Worm (Caenorhabditis elegans): ENCODE data around the gene kat-1.

The kat-1 gene

ce11 chrII:7093339-7093821, 19.8 kb downstream of the kat-1 start, which contains the start of gene T02G5.3:
TSS of gene T02G5.3 (plus strand) at chrII:7093389.
- TF ChIP-seq skn-1 (tag; optimal IDR thresholded peaks at IDR 0.05) (no peak), pqm-1 (tag; optimal IDR thresholded peaks at IDR 0.05) (no peak), lin-39 (tag; optimal IDR thresholded peaks at IDR 0.05) (no peak), hmg-11 (tag; optimal IDR thresholded peaks at IDR 0.05) (no peak), nhr-12 (tag; optimal IDR thresholded peaks at IDR 0.05) (no peak), unc-62 (GFP tag; optimal IDR thresholded peaks at IDR 0.05) (no peak), fkh-10 (GFP tag; optimal IDR thresholded peaks at IDR 0.05) (no peak), jun-1 (tag; optimal IDR thresholded peaks at IDR 0.05) (no peak), ceh-82 (tag; optimal IDR thresholded peaks at IDR 0.05) (no peak), ztf-11 (tag; optimal IDR thresholded peaks at IDR 0.05) (no peak), nhr-237 (tag; optimal IDR thresholded peaks at IDR 0.05) (no peak), elt-2 (tag; optimal IDR thresholded peaks at IDR 0.05) (no peak), eor-1 (tag; optimal IDR thresholded peaks at IDR 0.05) (no peak), fos-1 (tag; optimal IDR thresholded peaks at IDR 0.05) (no peak), nhr-23 (tag; optimal IDR thresholded peaks at IDR 0.05) (no peak), nhr-28 (tag; optimal IDR thresholded peaks at IDR 0.05) (no peak), elt-1 (tag; optimal IDR thresholded peaks at IDR 0.05) (no peak), ama-1 (optimal IDR thresholded peaks at IDR 0.05) (no peak)

DNA sequence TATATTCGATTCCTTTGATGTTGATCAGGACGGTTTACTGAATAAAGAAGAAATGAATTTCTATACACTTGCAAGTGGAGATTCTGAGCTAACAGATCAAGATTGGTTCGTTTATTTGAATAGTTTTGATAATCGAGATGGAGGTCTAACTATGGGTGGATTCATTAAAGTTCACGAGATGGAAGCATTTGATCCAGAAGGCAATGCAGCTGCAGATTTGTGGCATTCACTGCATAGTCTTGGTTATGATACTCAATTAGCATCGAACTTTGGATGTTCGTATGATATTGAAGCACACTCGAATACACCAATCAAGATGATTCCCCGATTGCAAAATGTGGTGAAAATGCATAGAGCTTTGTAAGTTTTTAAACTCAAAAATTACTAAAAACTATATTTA, 22.4 kb downstream of the kat-1 start:
- TF ChIP-seq unc-39 (tag; optimal IDR thresholded peaks at IDR 0.05): no peak
- TF ChIP-seq pha-4 (tag; optimal IDR thresholded peaks at IDR 0.05): no peak
- no peak for TF ChIP-seq skn-1 (tag; optimal IDR thresholded peaks at IDR 0.05)
- no peak for TF ChIP-seq unc-62 (GFP tag; optimal IDR thresholded peaks at IDR 0.05)
- TF ChIP-seq ztf-4 (tag; optimal IDR thresholded peaks at IDR 0.05): no peak
- TF ChIP-seq nhr-43 (tag; optimal IDR thresholded peaks at IDR 0.05; ENCODE audit: poor library complexity, severe bottlenecking): no peak
- TF ChIP-seq nhr-67 (tag; optimal IDR thresholded peaks at IDR 0.05): no peak

DNA sequence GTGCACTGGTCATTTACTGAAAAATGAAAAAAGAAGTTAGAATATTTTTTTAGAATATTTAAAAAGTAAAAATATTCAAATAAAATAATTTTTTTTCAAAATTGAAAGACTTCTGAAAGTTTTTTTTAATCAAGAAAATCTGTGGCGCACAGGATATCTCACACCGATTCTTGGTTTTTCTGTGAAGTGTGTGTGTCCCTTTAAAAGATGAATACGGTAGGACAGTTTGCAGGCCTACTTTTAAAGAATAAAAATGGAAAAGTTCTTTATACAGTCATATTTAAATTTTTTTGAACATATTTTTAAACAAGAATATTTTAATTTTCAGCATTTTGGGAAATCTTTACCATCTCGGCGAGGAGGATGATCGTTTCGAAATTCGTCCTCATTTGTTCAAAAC, 25.0 kb downstream of the kat-1 start, which contains the start of gene mct-5:
Gene mct-5 (minus strand): TSS at position 16 of the 400 bp plus-strand sequence.
- no peak for TF ChIP-seq ceh-82 (tag; optimal IDR thresholded peaks at IDR 0.05)
- no peak for TF ChIP-seq nhr-25 (tag; optimal IDR thresholded peaks at IDR 0.05)
- TF ChIP-seq elt-3 (tag; optimal IDR thresholded peaks at IDR 0.05): no peak
- TF ChIP-seq ZK546.5 (tag; optimal IDR thresholded peaks at IDR 0.05): no peak
- TF ChIP-seq lin-39 (tag; optimal IDR thresholded peaks at IDR 0.05): no peak
- TF ChIP-seq nhr-11 (tag; optimal IDR thresholded peaks at IDR 0.05): no peak
- no peak for TF ChIP-seq nhr-77 (tag; optimal IDR thresholded peaks at IDR 0.05)
- TF ChIP-seq eor-1 (tag; optimal IDR thresholded peaks at IDR 0.05): no peak
- no peak for TF ChIP-seq nhr-12 (tag; optimal IDR thresholded peaks at IDR 0.05)
- TF ChIP-seq elt-2 (tag; optimal IDR thresholded peaks at IDR 0.05): no peak
- no peak for TF ChIP-seq fkh-10 (GFP tag; optimal IDR thresholded peaks at IDR 0.05)
- TF ChIP-seq ceh-9 (tag; optimal IDR thresholded peaks at IDR 0.05): no peak
- no peak for TF ChIP-seq daf-12 (tag; optimal IDR thresholded peaks at IDR 0.05)
- TF ChIP-seq lsy-12 (tag; optimal IDR thresholded peaks at IDR 0.05): no peak
- no peak for TF ChIP-seq egl-5 (tag; optimal IDR thresholded peaks at IDR 0.05)
- no peak for TF ChIP-seq snpc-4 (tag; optimal IDR thresholded peaks at IDR 0.05)
- no peak for TF ChIP-seq ceh-28 (tag; optimal IDR thresholded peaks at IDR 0.05)
- no peak for TF ChIP-seq fos-1 (tag; optimal IDR thresholded peaks at IDR 0.05)

DNA sequence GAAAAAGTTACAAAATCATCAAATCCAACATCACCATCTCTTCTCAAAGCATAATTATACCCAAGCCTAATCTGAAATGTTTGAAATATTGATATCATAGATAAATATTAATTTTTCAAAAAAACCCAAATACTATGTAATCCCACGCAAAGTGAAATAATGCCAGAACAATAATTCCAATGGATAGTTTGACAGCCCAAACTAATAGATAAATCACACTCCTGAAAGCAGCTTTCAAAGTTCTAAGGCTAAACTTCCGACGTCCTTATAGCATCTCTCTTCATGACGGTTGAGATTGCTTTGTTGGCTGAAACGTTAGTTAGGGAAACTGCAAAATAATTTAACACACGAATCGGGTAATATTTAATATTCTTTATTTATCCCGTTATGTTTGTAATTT, 25.6 kb downstream of the kat-1 start:
- TF ChIP-seq nhr-28 (tag; optimal IDR thresholded peaks at IDR 0.05) (peak; percentile 32), ama-1 (optimal IDR thresholded peaks at IDR 0.05) (peak; percentile 30), elt-1 (tag; optimal IDR thresholded peaks at IDR 0.05) (no peak)

- TF ChIP-seq lsy-12 (tag; optimal IDR thresholded peaks at IDR 0.05) (peak; percentile 37), ceh-82 (tag; optimal IDR thresholded peaks at IDR 0.05) (no peak), elt-1 (tag; optimal IDR thresholded peaks at IDR 0.05) (no peak), ama-1 (optimal IDR thresholded peaks at IDR 0.05) (peak; percentile 56)
Measured at ce11 chrII:7100838-7101237, 27.2 kb downstream of the kat-1 start, which contains the start of gene mmaa-1. TSS of gene mmaa-1 (minus strand) at chrII:7101165.

All from whole organism, L3 larva.